Worm (Caenorhabditis elegans) whole organism, L4 larva: ENCODE measurements around the gene srj-49.

Source experiments
- D1046.2 ChIP-seq: fragments of 200-800 bp; sonication (Bioruptor generic); IDR thresholded peaks from 2 replicates; pipeline ENCODE4 v1.3.6; 2022; ENCODE audit warnings: missing genetic modification characterization, missing compliant biosample characterization
- R02D3.7 ChIP-seq: fragments of 150-350 bp; sonication (generic microtip); optimal IDR thresholded peaks from 3 replicates; lab custom pipeline; 2014; ENCODE audit warnings: missing biosample characterization, missing genetic modification characterization
- T20F7.1 ChIP-seq: fragments of 200-800 bp; sonication (Bioruptor generic); optimal IDR thresholded peaks from 2 replicates; lab custom pipeline; 2018; ENCODE audit warnings: mild to moderate bottlenecking, missing genetic modification characterization, missing compliant biosample characterization
- aly-2 ChIP-seq: sonication (generic microtip); optimal IDR thresholded peaks from 2 replicates; lab custom pipeline; 2018; ENCODE audit warnings: missing biosample characterization, missing genetic modification characterization
- ceh-28 ChIP-seq: fragments of 150-350 bp; optimal IDR thresholded peaks from 2 replicates; lab custom pipeline; 2014; ENCODE audit warnings: missing biosample characterization, missing genetic modification reagents, missing genetic modification characterization
- ceh-82 ChIP-seq: sonication (generic microtip); optimal IDR thresholded peaks from 2 replicates; lab custom pipeline; 2017; ENCODE audit warnings: missing biosample characterization, missing genetic modification characterization
- ces-1 ChIP-seq: fragments of 150-350 bp; sonication (generic microtip); optimal IDR thresholded peaks from 4 replicates; lab custom pipeline; 2014; ENCODE audit warnings: missing biosample characterization, missing genetic modification reagents, missing genetic modification characterization
- daf-12 ChIP-seq: fragments of 150-350 bp; optimal IDR thresholded peaks from 2 replicates; lab custom pipeline; 2014; ENCODE audit warnings: missing biosample characterization, missing genetic modification reagents, missing genetic modification characterization
- daf-16 ChIP-seq, 3 experiments: sonication (generic microtip); optimal IDR thresholded peaks; 2 replicates each; lab custom pipeline; 2016 to 2017; ENCODE audit warnings: missing genetic modification characterization in 3 of 3, missing genetic modification reagents in 3 of 3, mild to moderate bottlenecking in 2 of 3, missing compliant biosample characterization in 2 of 3, missing biosample characterization in 1 of 3, moderate library complexity in 1 of 3
- daf-19 ChIP-seq: fragments of 200-800 bp; sonication (Bioruptor generic); conservative IDR thresholded peaks from 2 replicates; pipeline ENCODE4 v1.3.6; 2022; ENCODE audit warnings: missing genetic modification characterization, missing compliant biosample characterization
- dmd-6 ChIP-seq: fragments of 200-800 bp; sonication (Bioruptor generic); IDR thresholded peaks from 2 replicates; pipeline ENCODE4 v1.3.6; 2022; ENCODE audit warnings: missing genetic modification reagents, missing genetic modification characterization, missing compliant biosample characterization
- dmd-9 ChIP-seq: fragments of 200-800 bp; sonication (Bioruptor generic); IDR thresholded peaks from 2 replicates; pipeline ENCODE4 v1.3.6; 2022; ENCODE audit warnings: missing genetic modification reagents, missing genetic modification characterization, missing compliant biosample characterization
- dpl-1 ChIP-seq: fragments of 150-350 bp; optimal IDR thresholded peaks from 2 replicates; lab custom pipeline; 2014; ENCODE audit warnings: missing biosample characterization, missing genetic modification reagents, missing genetic modification characterization
- duxl-1 ChIP-seq: sonication (generic microtip); optimal IDR thresholded peaks from 2 replicates; lab custom pipeline; 2016; ENCODE audit warnings: mild to moderate bottlenecking, missing genetic modification characterization, moderate library complexity, missing compliant biosample characterization; ENCODE audit not compliant: poor library complexity
- dve-1 ChIP-seq: sonication (generic microtip); optimal IDR thresholded peaks from 2 replicates; lab custom pipeline; 2017; ENCODE audit warnings: antibody characterized with exemption, mild to moderate bottlenecking, missing genetic modification characterization, missing compliant biosample characterization; ENCODE audit not compliant: insufficient read depth
- egl-27 ChIP-seq: sonication (generic microtip); optimal IDR thresholded peaks from 3 replicates; lab custom pipeline; 2017; ENCODE audit warnings: missing biosample characterization, missing genetic modification reagents, missing genetic modification characterization
- egl-43 ChIP-seq: fragments of 200-800 bp; sonication (Bioruptor generic); IDR thresholded peaks from 2 replicates; pipeline ENCODE4 v1.3.6; 2022; ENCODE audit warnings: missing genetic modification reagents, missing genetic modification characterization, missing compliant biosample characterization
- fos-1 ChIP-seq: fragments of 150-350 bp; optimal IDR thresholded peaks from 2 replicates; lab custom pipeline; 2014; ENCODE audit warnings: missing biosample characterization, missing genetic modification characterization
- gei-8 ChIP-seq: fragments of 200-800 bp; sonication (Bioruptor generic); optimal IDR thresholded peaks from 2 replicates; lab custom pipeline; 2018; ENCODE audit warnings: mild to moderate bottlenecking, missing genetic modification characterization, missing compliant biosample characterization
- hlh-11 ChIP-seq: fragments of 200-800 bp; sonication (Bioruptor generic); optimal IDR thresholded peaks from 2 replicates; lab custom pipeline; 2018; ENCODE audit warnings: mild to moderate bottlenecking, missing genetic modification characterization, missing compliant biosample characterization
- hlh-30 ChIP-seq: sonication (generic microtip); optimal IDR thresholded peaks from 2 replicates; lab custom pipeline; 2017; ENCODE audit warnings: antibody characterized with exemption, mild to moderate bottlenecking, missing genetic modification characterization, missing compliant biosample characterization; ENCODE audit not compliant: insufficient read depth
- lim-7 ChIP-seq: fragments of 200-800 bp; sonication (Bioruptor generic); IDR thresholded peaks from 2 replicates; pipeline ENCODE4 v1.3.6; 2022; ENCODE audit warnings: missing genetic modification characterization, missing compliant biosample characterization
- lin-1 ChIP-seq: fragments of 200-800 bp; sonication (Bioruptor generic); IDR thresholded peaks from 2 replicates; pipeline ENCODE4 v1.3.6; 2022; ENCODE audit warnings: missing genetic modification reagents, missing genetic modification characterization, missing compliant biosample characterization
- lin-13 ChIP-seq: fragments of 150-350 bp; optimal IDR thresholded peaks from 2 replicates; lab custom pipeline; 2014; ENCODE audit warnings: missing biosample characterization, missing genetic modification reagents, missing genetic modification characterization
- lin-15B ChIP-seq: fragments of 150-350 bp; sonication (generic microtip); optimal IDR thresholded peaks from 3 replicates; lab custom pipeline; 2014; ENCODE audit warnings: missing biosample characterization, missing genetic modification characterization
- lin-29 ChIP-seq: fragments of 200-800 bp; sonication (Bioruptor generic); IDR thresholded peaks from 2 replicates; pipeline ENCODE4 v1.3.6; 2022; ENCODE audit warnings: missing genetic modification reagents, missing genetic modification characterization, missing compliant biosample characterization
- lir-3 ChIP-seq: sonication (generic microtip); optimal IDR thresholded peaks from 2 replicates; lab custom pipeline; 2016; ENCODE audit warnings: mild to moderate bottlenecking, missing genetic modification characterization, missing compliant biosample characterization
- lsy-2 ChIP-seq, 2 experiments: fragments of 150-350 bp in 1 of 2; sonication (generic microtip) in 1 of 2; optimal IDR thresholded peaks; 2 replicates each; lab custom pipeline; 2014 to 2017; ENCODE audit warnings: missing biosample characterization in 2 of 2, missing genetic modification characterization in 2 of 2
- madf-5 ChIP-seq, 2 experiments: fragments of 200-800 bp; sonication (Bioruptor generic); IDR thresholded peaks; 2 replicates each; pipeline ENCODE4 v1.3.6; 2022; ENCODE audit warnings: missing compliant biosample characterization in 2 of 2, missing genetic modification characterization in 2 of 2
- mep-1 ChIP-seq: fragments of 150-350 bp; sonication (generic microtip); optimal IDR thresholded peaks from 3 replicates; lab custom pipeline; 2014; ENCODE audit warnings: missing biosample characterization, missing genetic modification characterization
- mes-2 ChIP-seq: sonication (generic microtip); optimal IDR thresholded peaks from 2 replicates; lab custom pipeline; 2016; ENCODE audit warnings: missing genotype, mild to moderate bottlenecking, missing genetic modification characterization, missing compliant biosample characterization; ENCODE audit not compliant: poor library complexity, severe bottlenecking
- nhr-111 ChIP-seq: fragments of 200-800 bp; sonication (Bioruptor generic); optimal IDR thresholded peaks from 2 replicates; lab custom pipeline; 2018; ENCODE audit warnings: mild to moderate bottlenecking, missing genetic modification characterization, missing compliant biosample characterization
- nhr-25 ChIP-seq: sonication (generic microtip); optimal IDR thresholded peaks from 2 replicates; lab custom pipeline; 2017; ENCODE audit warnings: missing genetic modification characterization, mild to moderate bottlenecking, missing compliant biosample characterization, antibody characterized with exemption, moderate library complexity, borderline replicate concordance; ENCODE audit not compliant: insufficient read depth
- nhr-28 ChIP-seq: fragments of 150-350 bp; optimal IDR thresholded peaks from 2 replicates; lab custom pipeline; 2014; ENCODE audit warnings: missing biosample characterization, missing genetic modification characterization
- nhr-6 ChIP-seq: fragments of 150-350 bp; optimal IDR thresholded peaks from 2 replicates; lab custom pipeline; 2014; ENCODE audit warnings: missing biosample characterization, missing genetic modification characterization
- nhr-77 ChIP-seq: fragments of 150-350 bp; optimal IDR thresholded peaks from 2 replicates; lab custom pipeline; 2014; ENCODE audit warnings: missing biosample characterization, missing genetic modification characterization
- pha-4 ChIP-seq, 2 experiments: fragments of 150-350 bp in 1 of 2; fragments of 200-800 bp in 1 of 2; sonication (Bioruptor generic) in 1 of 2; IDR thresholded peaks in 1 of 2; optimal IDR thresholded peaks in 1 of 2; 2 replicates each; pipeline versions ENCODE4 v1.3.6 to Lab custom; 2014 to 2022; ENCODE audit warnings: missing genetic modification characterization in 2 of 2, missing genetic modification reagents in 2 of 2, missing biosample characterization in 1 of 2, missing compliant biosample characterization in 1 of 2
- php-3 ChIP-seq: fragments of 200-800 bp; sonication (Bioruptor generic); IDR thresholded peaks from 2 replicates; pipeline ENCODE4 v1.3.6; 2022; ENCODE audit warnings: missing genetic modification reagents, missing genetic modification characterization, missing compliant biosample characterization
- rbr-2 ChIP-seq: sonication (generic microtip); optimal IDR thresholded peaks from 2 replicates; lab custom pipeline; 2016; ENCODE audit warnings: missing genotype, missing genetic modification characterization, missing compliant biosample characterization
- snpc-4 ChIP-seq: fragments of 150-350 bp; optimal IDR thresholded peaks from 2 replicates; lab custom pipeline; 2014; ENCODE audit warnings: missing biosample characterization, missing genetic modification characterization
- spr-3 ChIP-seq: fragments of 200-800 bp; sonication (Bioruptor generic); optimal IDR thresholded peaks from 2 replicates; lab custom pipeline; 2018; ENCODE audit warnings: mild to moderate bottlenecking, missing genetic modification characterization, missing compliant biosample characterization
- unc-39 ChIP-seq: sonication (generic microtip); optimal IDR thresholded peaks from 2 replicates; lab custom pipeline; 2017; ENCODE audit warnings: missing biosample characterization, missing genetic modification characterization
- unc-62 ChIP-seq, 3 experiments: fragments of 150-350 bp in 1 of 3; sonication (generic microtip); optimal IDR thresholded peaks in 2 of 3; peaks in 1 of 3; 1 replicate in 1 of 3; 2 replicates in 2 of 3; lab custom pipeline; 2014 to 2017; ENCODE audit warnings: missing biosample characterization in 3 of 3, missing genetic modification characterization in 3 of 3, missing genetic modification reagents in 3 of 3, missing genotype in 1 of 3
- zag-1 ChIP-seq: fragments of 150-350 bp; optimal IDR thresholded peaks from 2 replicates; lab custom pipeline; 2014; ENCODE audit warnings: missing biosample characterization, missing genetic modification characterization
- zfp-2 ChIP-seq: sonication (generic microtip); optimal IDR thresholded peaks from 2 replicates; lab custom pipeline; 2016; ENCODE audit warnings: mild to moderate bottlenecking, missing genetic modification characterization, missing compliant biosample characterization
- zip-11 ChIP-seq: fragments of 200-800 bp; sonication (Bioruptor generic); IDR thresholded peaks from 2 replicates; pipeline ENCODE4 v1.3.6; 2022; ENCODE audit warnings: missing genetic modification characterization, missing compliant biosample characterization

Gene srj-49

DNA sequence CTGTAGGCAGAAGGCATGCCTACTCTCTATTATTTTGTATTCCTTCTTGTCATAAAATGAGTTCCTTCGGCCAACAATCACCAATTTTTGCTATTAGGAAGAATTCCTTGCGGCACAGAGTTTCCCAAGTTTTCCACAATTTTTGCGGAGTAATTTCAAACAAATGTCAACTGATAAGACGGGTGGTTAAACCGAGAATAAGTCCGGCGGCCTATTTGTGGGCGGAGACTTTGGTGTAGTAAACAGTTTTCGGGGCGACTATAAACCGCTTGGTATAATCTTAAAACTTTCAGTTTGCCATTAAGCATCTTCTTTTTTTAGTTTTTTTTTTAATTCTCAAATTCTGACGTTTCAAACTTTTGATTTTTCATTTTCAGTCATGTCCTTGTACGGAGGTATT is 32.9 kb upstream of the srj-49 start, which contains the start of gene ifc-1:
TSS of gene ifc-1 (plus strand) at position 378 of the 400 bp plus-strand sequence.
- TF ChIP-seq dmd-6 (GFP tag; lab: Robert Waterston, UW) (peak; percentile 46), hlh-11 (tag; lab: Kevin White, UChicago) (peak; percentile 13), lsy-2 (tag; optimal IDR thresholded peaks at IDR 0.05; lab: Kevin White, UChicago) (no peak), nhr-28 (tag; lab: Kevin White, UChicago) (peak; percentile 52), daf-16 (GFP tag; optimal IDR thresholded peaks at IDR 0.05; lab: Kevin White, UChicago) (no peak), daf-16 (tag; optimal IDR thresholded peaks at IDR 0.05; lab: Kevin White, UChicago) (peak; percentile 76), dve-1 (tag; lab: Kevin White, UChicago) (peak; percentile 33), ceh-82 (tag; lab: Kevin White, UChicago) (no peak)
- TF ChIP-seq, all 104 proteins: peak for 5

DNA sequence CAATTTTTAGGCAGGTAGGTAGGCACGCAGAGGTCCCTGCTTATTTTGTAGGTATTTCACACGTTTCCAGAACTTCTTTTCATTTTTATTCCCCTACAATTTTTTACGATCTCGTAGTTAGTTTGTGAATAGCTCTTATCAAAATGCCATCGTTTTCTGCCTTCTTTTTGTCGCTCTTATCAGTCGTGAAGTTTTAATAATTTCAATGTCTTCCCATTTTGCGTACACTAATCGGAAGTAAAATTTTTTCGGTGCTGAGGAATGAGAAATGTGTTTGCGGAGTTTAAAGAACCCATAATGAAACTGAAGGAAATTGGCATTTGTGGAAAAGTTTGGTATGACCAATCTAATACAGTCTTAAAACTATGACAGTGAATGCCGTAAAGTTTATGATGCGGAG is 32.2 kb upstream of the srj-49 start:
- TF ChIP-seq unc-39 (no peak), nhr-111 (GFP tag; lab: Kevin White, UChicago) (no peak), snpc-4 (no peak), lsy-2 (tag; optimal IDR thresholded peaks at IDR 0.05; lab: Kevin White, UChicago) (no peak), ceh-28 (tag; lab: Kevin White, UChicago) (no peak), madf-5 (GFP tag; IDR thresholded peaks at IDR 0.05; lab: Robert Waterston, UW) (no peak), lim-7 (GFP tag; lab: Robert Waterston, UW) (no peak), dmd-9 (no peak), nhr-28 (tag; lab: Kevin White, UChicago) (peak; percentile 86), R02D3.7 (tag; lab: Kevin White, UChicago) (no peak), lin-13 (GFP tag; lab: Kevin White, UChicago) (no peak), aly-2 (tag; lab: Kevin White, UChicago) (no peak), mes-2 (tag; lab: Kevin White, UChicago) (no peak), nhr-77 (peak; percentile 17), ces-1 (no peak), fos-1 (tag; lab: Kevin White, UChicago) (no peak), php-3 (peak; percentile 75), daf-16 (GFP tag; optimal IDR thresholded peaks at IDR 0.05; lab: Kevin White, UChicago) (no peak), daf-16 (tag; optimal IDR thresholded peaks at IDR 0.05; lab: Kevin White, UChicago) (peak; percentile 31), dve-1 (tag; lab: Kevin White, UChicago) (peak; percentile 47), pha-4 (GFP tag; IDR thresholded peaks at IDR 0.05; lab: Robert Waterston, UW) (no peak), pha-4 (tag; optimal IDR thresholded peaks at IDR 0.05; lab: Kevin White, UChicago) (no peak), daf-19 (no peak), hlh-30 (no peak), T20F7.1 (no peak), spr-3 (no peak), mep-1 (tag; lab: Kevin White, UChicago) (no peak), dmd-6 (GFP tag; lab: Robert Waterston, UW) (peak; percentile 66), D1046.2 (GFP tag; lab: Robert Waterston, UW) (no peak), zag-1 (tag; lab: Kevin White, UChicago) (no peak), rbr-2 (tag; lab: Kevin White, UChicago) (no peak), egl-43 (GFP tag; lab: Robert Waterston, UW) (no peak), lir-3 (tag; lab: Kevin White, UChicago) (no peak), dpl-1 (GFP tag; lab: Kevin White, UChicago) (no peak), gei-8 (no peak), lin-1 (GFP tag; lab: Robert Waterston, UW) (no peak), nhr-25 (tag; lab: Kevin White, UChicago) (no peak), duxl-1 (no peak), unc-62 (GFP tag; optimal IDR thresholded peaks at IDR 0.05 in 1 of 2; lab: Kevin White, UChicago) (peak in 1 of 2 experiments; percentile 70), unc-62 (tag; optimal IDR thresholded peaks at IDR 0.05; lab: Kevin White, UChicago) (no peak), zip-11 (GFP tag; lab: Robert Waterston, UW) (no peak), zfp-2 (tag; lab: Kevin White, UChicago) (no peak), lin-15B (tag; lab: Kevin White, UChicago) (no peak), egl-27 (tag; lab: Kevin White, UChicago) (no peak), daf-12 (tag; lab: Kevin White, UChicago) (no peak), lin-29 (GFP tag; lab: Robert Waterston, UW) (no peak), nhr-6 (tag; lab: Kevin White, UChicago) (no peak)
